Fruit fly (Drosophila melanogaster) whole organism, embryonic: ENCODE results near the gene orb.
A peak's percentile ranks its signal among the peaks of the same experiment; 100 is the strongest.

ENCODE experiments used
- B-H2 ChIP-seq: fragments of 200-800 bp; sonication (Bioruptor generic); optimal IDR thresholded peaks from 2 replicates; lab custom pipeline; 2018; ENCODE audit warnings: missing biosample characterization, mild to moderate bottlenecking, missing genetic modification characterization
- Bgb ChIP-seq: fragments of 200-800 bp; sonication (Bioruptor generic); IDR thresholded peaks from 2 replicates; pipeline ENCODE4 v1.3.6; 2022; ENCODE audit warnings: missing biosample characterization, missing genetic modification characterization; ENCODE audit not compliant: partially characterized antibody
- CG10366 ChIP-seq: fragments of 200-800 bp; sonication (Bioruptor generic); IDR thresholded peaks from 2 replicates; pipeline ENCODE4 v1.3.6; 2022; ENCODE audit warnings: missing biosample characterization, missing genetic modification characterization
- CG10543 ChIP-seq: fragments of 200-800 bp; sonication (Bioruptor generic); optimal IDR thresholded peaks from 3 replicates; lab custom pipeline; 2017; ENCODE audit warnings: missing biosample characterization, mild to moderate bottlenecking, missing genetic modification characterization, moderate library complexity
- CG10654 ChIP-seq: fragments of 200-800 bp; sonication (Bioruptor generic); optimal IDR thresholded peaks from 2 replicates; lab custom pipeline; 2016; ENCODE audit warnings: missing biosample characterization, missing genetic modification characterization
- CG12104 ChIP-seq: fragments of 200-800 bp; sonication (Bioruptor generic); optimal IDR thresholded peaks from 3 replicates; lab custom pipeline; 2016; ENCODE audit warnings: missing biosample characterization, missing genetic modification characterization
- CG13424 ChIP-seq: fragments of 200-800 bp; sonication (Bioruptor generic); optimal IDR thresholded peaks from 2 replicates; lab custom pipeline; 2019; ENCODE audit warnings: missing biosample characterization, mild to moderate bottlenecking, missing genetic modification characterization, moderate library complexity
- CG15601 ChIP-seq: fragments of 200-800 bp; sonication (Bioruptor generic); optimal IDR thresholded peaks from 3 replicates; lab custom pipeline; 2019; ENCODE audit warnings: missing biosample characterization, mild to moderate bottlenecking, missing genetic modification characterization, moderate library complexity
- CG1603 ChIP-seq: fragments of 200-800 bp; sonication (Bioruptor generic); optimal IDR thresholded peaks from 2 replicates; lab custom pipeline; 2019; ENCODE audit warnings: missing biosample characterization, mild to moderate bottlenecking, missing genetic modification characterization, moderate library complexity
- CG16815 ChIP-seq: fragments of 200-800 bp; sonication (Bioruptor generic); optimal IDR thresholded peaks from 3 replicates; lab custom pipeline; 2017; ENCODE audit warnings: missing biosample characterization, mild to moderate bottlenecking, missing genetic modification characterization
- CG17829 ChIP-seq: fragments of 200-800 bp; optimal IDR thresholded peaks from 2 replicates; lab custom pipeline; 2019; ENCODE audit warnings: missing biosample characterization, mild to moderate bottlenecking, missing genetic modification characterization, moderate library complexity
- CG18764 ChIP-seq: fragments of 200-800 bp; sonication (Bioruptor generic); optimal IDR thresholded peaks from 3 replicates; lab custom pipeline; 2016; ENCODE audit warnings: missing biosample characterization, missing genetic modification characterization
- CG3065 ChIP-seq: fragments of 200-800 bp; sonication (Bioruptor generic); optimal IDR thresholded peaks from 2 replicates; lab custom pipeline; 2016; ENCODE audit warnings: missing biosample characterization, missing genetic modification characterization
- CG31224 ChIP-seq: fragments of 200-800 bp; sonication (Bioruptor generic); IDR thresholded peaks from 2 replicates; pipeline ENCODE4 v1.3.6; 2022; ENCODE audit warnings: missing biosample characterization, missing genetic modification characterization
- CG33213 ChIP-seq: fragments of 200-800 bp; sonication (Bioruptor generic); optimal IDR thresholded peaks from 3 replicates; lab custom pipeline; 2016; ENCODE audit warnings: missing biosample characterization, missing genetic modification characterization
- CG3847 ChIP-seq: fragments of 200-800 bp; sonication (Bioruptor generic); IDR thresholded peaks from 2 replicates; pipeline ENCODE4 v1.3.6; 2022; ENCODE audit warnings: missing biosample characterization, missing genetic modification characterization
- CG5953 ChIP-seq: fragments of 200-800 bp; sonication (Bioruptor generic); IDR thresholded peaks from 2 replicates; pipeline ENCODE4 v1.3.6; 2022; ENCODE audit warnings: missing biosample characterization, missing genetic modification characterization
- CG6689 ChIP-seq: fragments of 200-800 bp; sonication (Bioruptor generic); IDR thresholded peaks from 2 replicates; pipeline ENCODE4 v1.3.6; 2022; ENCODE audit warnings: missing biosample characterization, missing genetic modification characterization
- CG6813 ChIP-seq: fragments of 200-800 bp; sonication (Bioruptor generic); optimal IDR thresholded peaks from 2 replicates; lab custom pipeline; 2017; ENCODE audit warnings: missing biosample characterization, missing genetic modification characterization, mild to moderate bottlenecking, moderate library complexity, missing genetic modification reagents
- CG7372 ChIP-seq: fragments of 200-800 bp; sonication (Bioruptor generic); IDR thresholded peaks from 2 replicates; pipeline ENCODE4 v1.3.6; 2022; ENCODE audit warnings: missing biosample characterization, missing genetic modification characterization
- CG8290 ChIP-seq, 3 experiments: fragments of 200-800 bp; sonication (Bioruptor generic); optimal IDR thresholded peaks; 2 replicates each; lab custom pipeline; 2016 to 2019; ENCODE audit warnings: missing biosample characterization in 3 of 3, missing genetic modification characterization in 3 of 3, mild to moderate bottlenecking in 2 of 3, moderate library complexity in 1 of 3
- CG8478 ChIP-seq: fragments of >200 bp; optimal IDR thresholded peaks from 2 replicates; lab custom pipeline; 2018
- CG9609 ChIP-seq: fragments of 200-800 bp; sonication (Bioruptor generic); optimal IDR thresholded peaks from 3 replicates; lab custom pipeline; 2016; ENCODE audit warnings: missing biosample characterization, missing genetic modification characterization
- CG9932 ChIP-seq: fragments of 200-800 bp; sonication (Bioruptor generic); IDR thresholded peaks from 2 replicates; pipeline ENCODE4 v1.3.6; 2022; ENCODE audit warnings: missing biosample characterization, missing genetic modification characterization
- Dad ChIP-seq: fragments of 200-800 bp; sonication (Bioruptor generic); optimal IDR thresholded peaks from 3 replicates; lab custom pipeline; 2016; ENCODE audit warnings: missing biosample characterization, missing genetic modification characterization
- Dbx ChIP-seq: fragments of 200-800 bp; sonication (Bioruptor generic); IDR thresholded peaks from 3 replicates; pipeline ENCODE4 v1.3.6; 2022; ENCODE audit warnings: missing biosample characterization, missing genetic modification characterization
- Deaf1 ChIP-seq: fragments of 200-800 bp; optimal IDR thresholded peaks from 3 replicates; lab custom pipeline; 2019; ENCODE audit warnings: missing biosample characterization, mild to moderate bottlenecking, missing genetic modification characterization, moderate library complexity
- Dref ChIP-seq: fragments of 200-800 bp; sonication (Bioruptor generic); IDR thresholded peaks from 2 replicates; pipeline ENCODE4 v1.3.6; 2022; ENCODE audit warnings: missing biosample characterization, missing genetic modification characterization
- E2f2 ChIP-seq: fragments of 200-800 bp; sonication (Bioruptor generic); IDR thresholded peaks from 2 replicates; pipeline ENCODE4 v1.3.6; 2022; ENCODE audit warnings: missing biosample characterization, missing genetic modification characterization
- ERR ChIP-seq: fragments of 200-800 bp; sonication (Bioruptor generic); optimal IDR thresholded peaks from 2 replicates; lab custom pipeline; 2016; ENCODE audit warnings: missing biosample characterization, missing genetic modification characterization
- Jarid2 ChIP-seq: fragments of 200-800 bp; sonication (Bioruptor generic); optimal IDR thresholded peaks from 3 replicates; lab custom pipeline; 2017; ENCODE audit warnings: mild to moderate bottlenecking, missing biosample characterization, missing genetic modification reagents, missing genetic modification characterization
- Kr ChIP-seq: fragments of 200-800 bp; sonication (Bioruptor generic); optimal IDR thresholded peaks from 2 replicates; lab custom pipeline; 2017; ENCODE audit warnings: missing biosample characterization, mild to moderate bottlenecking, missing genetic modification characterization
- MTF-1 ChIP-seq: fragments of 200-800 bp; sonication (Bioruptor generic); optimal IDR thresholded peaks from 2 replicates; lab custom pipeline; 2018; ENCODE audit warnings: missing biosample characterization, mild to moderate bottlenecking, missing genetic modification characterization, borderline replicate concordance
- Mrtf ChIP-seq: fragments of 200-800 bp; sonication (Bioruptor generic); IDR thresholded peaks from 3 replicates; pipeline ENCODE4 v1.3.6; 2022; ENCODE audit warnings: missing biosample characterization, missing genetic modification characterization
- NK7.1 ChIP-seq: fragments of 200-800 bp; sonication (Bioruptor generic); optimal IDR thresholded peaks from 3 replicates; lab custom pipeline; 2016; ENCODE audit warnings: missing biosample characterization, missing genetic modification characterization
- ab ChIP-seq: fragments of 200-800 bp; sonication (Bioruptor generic); optimal IDR thresholded peaks from 2 replicates; lab custom pipeline; 2016; ENCODE audit warnings: missing biosample characterization, missing genetic modification characterization
- bcd ChIP-seq: fragments of 200-800 bp; sonication (Bioruptor generic); optimal IDR thresholded peaks from 2 replicates; lab custom pipeline; 2017; ENCODE audit warnings: missing biosample characterization, mild to moderate bottlenecking, missing genetic modification characterization
- caup ChIP-seq: fragments of 200-800 bp; sonication (Bioruptor generic); optimal IDR thresholded peaks from 3 replicates; lab custom pipeline; 2017; ENCODE audit warnings: missing biosample characterization, mild to moderate bottlenecking, missing genetic modification characterization, moderate library complexity; ENCODE audit not compliant: severe bottlenecking
- fru ChIP-seq: fragments of >200 bp; optimal IDR thresholded peaks from 2 replicates; lab custom pipeline; 2017
- fu2 ChIP-seq: fragments of 200-800 bp; sonication (Bioruptor generic); optimal IDR thresholded peaks from 2 replicates; lab custom pipeline; 2016; ENCODE audit warnings: missing biosample characterization, missing genetic modification characterization
- gcm ChIP-seq: fragments of 200-800 bp; sonication (Bioruptor generic); optimal IDR thresholded peaks from 2 replicates; lab custom pipeline; 2019; ENCODE audit warnings: missing biosample characterization, mild to moderate bottlenecking, missing genetic modification characterization, moderate library complexity
- jigr1 ChIP-seq: fragments of 200-800 bp; sonication (Bioruptor generic); IDR thresholded peaks from 3 replicates; pipeline ENCODE4 v1.3.6; 2022; ENCODE audit warnings: missing biosample characterization, missing genetic modification characterization
- kah ChIP-seq: fragments of 200-800 bp; sonication (Bioruptor generic); optimal IDR thresholded peaks from 2 replicates; lab custom pipeline; 2018; ENCODE audit warnings: missing biosample characterization, mild to moderate bottlenecking, missing genetic modification characterization
- kay ChIP-seq: fragments of 200-800 bp; sonication (Bioruptor generic); optimal IDR thresholded peaks from 2 replicates; lab custom pipeline; 2016; ENCODE audit warnings: missing biosample characterization, missing genetic modification characterization
- odd ChIP-seq: fragments of 200-800 bp; sonication (Bioruptor generic); optimal IDR thresholded peaks from 2 replicates; lab custom pipeline; 2017; ENCODE audit warnings: missing biosample characterization, mild to moderate bottlenecking, missing genetic modification characterization
- org-1 ChIP-seq: fragments of 200-800 bp; sonication (Bioruptor generic); optimal IDR thresholded peaks from 2 replicates; lab custom pipeline; 2017; ENCODE audit warnings: missing biosample characterization, missing genetic modification characterization
- schlank ChIP-seq: fragments of 200-800 bp; sonication (Bioruptor generic); optimal IDR thresholded peaks from 2 replicates; lab custom pipeline; 2018; ENCODE audit warnings: missing biosample characterization, mild to moderate bottlenecking, missing genetic modification characterization
- slbo ChIP-seq: fragments of 200-800 bp; sonication (Bioruptor generic); IDR thresholded peaks from 2 replicates; pipeline ENCODE4 v1.3.6; 2022; ENCODE audit warnings: missing biosample characterization, missing genetic modification characterization
- wdn ChIP-seq: fragments of 200-800 bp; sonication (Bioruptor generic); IDR thresholded peaks from 2 replicates; pipeline ENCODE4 v1.3.6; 2022; ENCODE audit warnings: missing biosample characterization, missing genetic modification characterization
- wek ChIP-seq: fragments of 200-800 bp; sonication (Bioruptor generic); optimal IDR thresholded peaks from 3 replicates; lab custom pipeline; 2018; ENCODE audit warnings: missing biosample characterization, mild to moderate bottlenecking, missing genetic modification characterization, moderate library complexity
- zf30C ChIP-seq: fragments of 200-800 bp; sonication (Bioruptor generic); optimal IDR thresholded peaks from 3 replicates; lab custom pipeline; 2018; ENCODE audit warnings: missing biosample characterization, mild to moderate bottlenecking, missing genetic modification characterization

Gene orb

dm6 chr3R:23225266-23225665 lies 55.4 kb downstream of the orb start (continued):
- TF ChIP-seq wdn (GFP tag; lab: Robert Waterston, UW) (peak; percentile 50; the same call in 1 of the 2 replicates), CG9932 (peak; percentile 50; the same call in 1 of the 2 replicates), caup (peak; percentile 63), ab (GFP tag; lab: Kevin White, UChicago) (no peak), CG15601 (tag; lab: Kevin White, UChicago) (peak; percentile 9), odd (GFP tag; lab: Kevin White, UChicago) (peak; percentile 41), schlank (peak; percentile 74), CG8290 (GFP tag; optimal IDR thresholded peaks at IDR 0.05; lab: Kevin White, UChicago) (no peak), CG8290 (tag; optimal IDR thresholded peaks at IDR 0.05; lab: Kevin White, UChicago) (peak in 1 of 2 experiments; percentile 76), CG9609 (GFP tag; lab: Kevin White, UChicago) (peak; percentile 23), CG6689 (GFP tag; lab: Robert Waterston, UW) (no peak), Dad (GFP tag; lab: Kevin White, UChicago) (no peak), zf30C (GFP tag; lab: Kevin White, UChicago) (no peak), CG6813 (GFP tag; lab: Kevin White, UChicago) (peak; percentile 63), CG10654 (GFP tag; lab: Kevin White, UChicago) (no peak), CG18764 (GFP tag; lab: Kevin White, UChicago) (peak; percentile 6), MTF-1 (GFP tag; lab: Kevin White, UChicago) (peak; percentile 26), CG33213 (peak; percentile 26), Mrtf (peak; percentile 24; the same call in 1 of the 3 replicates), CG5953 (GFP tag; lab: Robert Waterston, UW) (no peak), jigr1 (GFP tag; lab: Robert Waterston, UW) (no peak), ERR (GFP tag; lab: Kevin White, UChicago) (peak; percentile 14), CG10543 (GFP tag; lab: Kevin White, UChicago) (peak; percentile 77), org-1 (GFP tag; lab: Kevin White, UChicago) (peak; percentile 40), Deaf1 (no peak), Jarid2 (GFP tag; lab: Kevin White, UChicago) (no peak), CG13424 (tag; lab: Kevin White, UChicago) (no peak), CG10366 (GFP tag; lab: Robert Waterston, UW) (no peak; the same call in 1 of the 2 replicates), CG16815 (GFP tag; lab: Kevin White, UChicago) (no peak), E2f2 (GFP tag; lab: Robert Waterston, UW) (no peak), Bgb (GFP tag; lab: Robert Waterston, UW) (no peak), CG3847 (GFP tag; lab: Robert Waterston, UW) (0 out of 2 replicates have a peak, but pooled peaks have one; percentile 24), gcm (GFP tag; lab: Kevin White, UChicago) (no peak), CG7372 (GFP tag; lab: Robert Waterston, UW) (0 out of 2 replicates have a peak, but pooled peaks have one; percentile 14), CG17829 (tag; lab: Kevin White, UChicago) (no peak), CG3065 (GFP tag; lab: Kevin White, UChicago) (no peak), CG1603 (tag; lab: Kevin White, UChicago) (peak; percentile 8), wek (GFP tag; lab: Kevin White, UChicago) (peak; percentile 21), CG12104 (peak; percentile 35), fu2 (peak; percentile 7), fru (no peak), B-H2 (GFP tag; lab: Kevin White, UChicago) (peak; percentile 59), bcd (peak; percentile 32), NK7.1 (GFP tag; lab: Kevin White, UChicago) (peak; percentile 2), slbo (GFP tag; lab: Robert Waterston, UW) (peak; percentile 32; the same call in 1 of the 2 replicates), Dbx (GFP tag; lab: Robert Waterston, UW) (peak; percentile 52; the same call in 2 of the 3 replicates), CG31224 (GFP tag; lab: Robert Waterston, UW) (0 out of 2 replicates have a peak, but pooled peaks have one; percentile 45), kah (GFP tag; lab: Kevin White, UChicago) (no peak), CG8478 (lab: Kevin White, UChicago) (no peak), kay (GFP tag; lab: Kevin White, UChicago) (no peak), Dref (no peak), Kr (GFP tag; lab: Kevin White, UChicago) (no peak)
